Worm (Caenorhabditis elegans) whole organism, young adult: ENCODE measurements around the gene appg-1.

Experiments
- F39B2.1 ChIP-seq: fragments of 200-800 bp; sonication (Bioruptor generic); IDR thresholded peaks from 2 replicates; pipeline ENCODE4 v1.3.6; 2022; ENCODE audit warnings: missing genetic modification reagents, missing genetic modification characterization, missing compliant biosample characterization
- K11D2.4 ChIP-seq: fragments of 200-800 bp; sonication (Bioruptor generic); IDR thresholded peaks from 2 replicates; pipeline ENCODE4 v1.3.6; 2022; ENCODE audit warnings: missing genetic modification reagents, missing genetic modification characterization, missing compliant biosample characterization
- T26A5.8 ChIP-seq: sonication (generic microtip); optimal IDR thresholded peaks from 2 replicates; lab custom pipeline; 2016; ENCODE audit warnings: missing genetic modification characterization, missing compliant biosample characterization
- Y53G8AR.9 ChIP-seq: fragments of 200-800 bp; sonication (Bioruptor generic); conservative IDR thresholded peaks from 2 replicates; pipeline ENCODE4 v1.3.6; 2022; ENCODE audit warnings: missing genetic modification reagents, missing genetic modification characterization, missing compliant biosample characterization
- aptf-2 ChIP-seq: fragments of 200-800 bp; sonication (Bioruptor generic); conservative IDR thresholded peaks from 2 replicates; pipeline ENCODE4 v1.3.6; 2022; ENCODE audit warnings: missing genetic modification reagents, missing genetic modification characterization, missing compliant biosample characterization
- aptf-3 ChIP-seq: fragments of 200-800 bp; sonication (Bioruptor generic); IDR thresholded peaks from 2 replicates; pipeline ENCODE4 v1.3.6; 2022; ENCODE audit warnings: missing genetic modification characterization, missing compliant biosample characterization
- attf-3 ChIP-seq: fragments of 200-800 bp; sonication (Bioruptor generic); conservative IDR thresholded peaks from 2 replicates; pipeline ENCODE4 v1.3.6; 2022; ENCODE audit warnings: missing genetic modification reagents, missing genetic modification characterization, missing compliant biosample characterization
- attf-6 ChIP-seq: fragments of 200-800 bp; sonication (Bioruptor generic); IDR thresholded peaks from 2 replicates; pipeline ENCODE4 v1.3.6; 2022; ENCODE audit warnings: missing genetic modification reagents, missing genetic modification characterization, missing compliant biosample characterization
- ccch-3 ChIP-seq: fragments of 200-800 bp; sonication (Bioruptor generic); optimal IDR thresholded peaks from 2 replicates; lab custom pipeline; 2018; ENCODE audit warnings: mild to moderate bottlenecking, missing genetic modification characterization, missing compliant biosample characterization
- cebp-1 ChIP-seq, 2 experiments: fragments of 200-800 bp in 1 of 2; sonication (Bioruptor generic) in 1 of 2; sonication (generic microtip) in 1 of 2; IDR thresholded peaks in 1 of 2; optimal IDR thresholded peaks in 1 of 2; 2 replicates each; pipeline versions ENCODE4 v1.3.6 to Lab custom; 2017 to 2022; ENCODE audit warnings: missing compliant biosample characterization in 2 of 2, missing genetic modification characterization in 2 of 2, mild to moderate bottlenecking in 1 of 2, missing genetic modification reagents in 1 of 2, moderate library complexity in 1 of 2
- cebp-2 ChIP-seq: fragments of 200-800 bp; sonication (Bioruptor generic); IDR thresholded peaks from 2 replicates; pipeline ENCODE4 v1.3.6; 2022; ENCODE audit warnings: missing genetic modification characterization, missing compliant biosample characterization
- ceh-100 ChIP-seq: fragments of 200-800 bp; sonication (Bioruptor generic); IDR thresholded peaks from 2 replicates; pipeline ENCODE4 v1.3.6; 2022; ENCODE audit warnings: missing genetic modification reagents, missing genetic modification characterization, missing compliant biosample characterization
- ceh-91 ChIP-seq: fragments of 200-800 bp; sonication (Bioruptor generic); IDR thresholded peaks from 2 replicates; pipeline ENCODE4 v1.3.6; 2022; ENCODE audit warnings: missing genetic modification reagents, missing genetic modification characterization, missing compliant biosample characterization
- chd-7 ChIP-seq: sonication (generic microtip); optimal IDR thresholded peaks from 2 replicates; lab custom pipeline; 2016; ENCODE audit warnings: mild to moderate bottlenecking, missing genetic modification characterization, moderate library complexity, missing compliant biosample characterization
- dpl-1 ChIP-seq: fragments of 150-350 bp; optimal IDR thresholded peaks from 2 replicates; lab custom pipeline; 2014; ENCODE audit warnings: missing biosample characterization, missing genetic modification reagents, missing genetic modification characterization
- efl-1 ChIP-seq: fragments of 150-350 bp; optimal IDR thresholded peaks from 2 replicates; lab custom pipeline; 2014; ENCODE audit warnings: missing biosample characterization, missing genetic modification reagents, missing genetic modification characterization
- egl-18 ChIP-seq: fragments of 200-800 bp; sonication (Bioruptor generic); IDR thresholded peaks from 2 replicates; pipeline ENCODE4 v1.3.6; 2022; ENCODE audit warnings: missing genetic modification reagents, missing genetic modification characterization, missing compliant biosample characterization
- egl-44 ChIP-seq: fragments of 200-800 bp; sonication (Bioruptor generic); IDR thresholded peaks from 2 replicates; pipeline ENCODE4 v1.3.6; 2022; ENCODE audit warnings: missing genetic modification reagents, missing genetic modification characterization, missing compliant biosample characterization
- gei-17 ChIP-seq: fragments of 200-800 bp; sonication (Bioruptor generic); optimal IDR thresholded peaks from 2 replicates; lab custom pipeline; 2018; ENCODE audit warnings: mild to moderate bottlenecking, missing genetic modification characterization, missing compliant biosample characterization
- hlh-26 ChIP-seq: fragments of 200-800 bp; sonication (Bioruptor generic); conservative IDR thresholded peaks from 2 replicates; pipeline ENCODE4 v1.3.6; 2022; ENCODE audit warnings: missing genetic modification reagents, missing genetic modification characterization, missing compliant biosample characterization
- hmg-1.2 ChIP-seq: fragments of 200-800 bp; sonication (Bioruptor generic); IDR thresholded peaks from 2 replicates; pipeline ENCODE4 v1.3.6; 2022; ENCODE audit warnings: missing genetic modification reagents, missing genetic modification characterization, missing compliant biosample characterization
- lin-35 ChIP-seq, 3 experiments: fragments of 150-350 bp in 2 of 3; sonication (generic microtip) in 1 of 3; optimal IDR thresholded peaks; 2 replicates each; lab custom pipeline; 2014 to 2018; ENCODE audit warnings: missing biosample characterization in 3 of 3, missing genetic modification characterization in 3 of 3, missing genetic modification reagents in 3 of 3
- lin-40 ChIP-seq: sonication (generic microtip); optimal IDR thresholded peaks from 2 replicates; lab custom pipeline; 2016; ENCODE audit warnings: missing genetic modification characterization, mild to moderate bottlenecking, missing compliant biosample characterization, missing genotype, missing genetic modification reagents
- lin-54 ChIP-seq: fragments of 200-800 bp; sonication (Bioruptor generic); optimal IDR thresholded peaks from 2 replicates; lab custom pipeline; 2018; ENCODE audit warnings: mild to moderate bottlenecking, missing genetic modification characterization, missing compliant biosample characterization
- lsl-1 ChIP-seq: fragments of 200-800 bp; sonication (Bioruptor generic); optimal IDR thresholded peaks from 2 replicates; lab custom pipeline; 2018; ENCODE audit warnings: mild to moderate bottlenecking, missing genetic modification characterization, moderate library complexity, missing compliant biosample characterization
- lsy-27 ChIP-seq: sonication (generic microtip); optimal IDR thresholded peaks from 2 replicates; lab custom pipeline; 2017; ENCODE audit warnings: missing genetic modification characterization, mild to moderate bottlenecking, missing compliant biosample characterization, antibody characterized with exemption, missing genotype, borderline replicate concordance; ENCODE audit not compliant: insufficient read depth
- madf-6 ChIP-seq: fragments of 200-800 bp; sonication (Bioruptor generic); IDR thresholded peaks from 2 replicates; pipeline ENCODE4 v1.3.6; 2022; ENCODE audit warnings: missing genetic modification reagents, missing genetic modification characterization, missing compliant biosample characterization
- madf-8 ChIP-seq: fragments of 200-800 bp; sonication (Bioruptor generic); conservative IDR thresholded peaks from 2 replicates; pipeline ENCODE4 v1.3.6; 2022; ENCODE audit warnings: missing genetic modification reagents, missing genetic modification characterization, missing compliant biosample characterization
- mes-4 ChIP-seq: sonication (generic microtip); optimal IDR thresholded peaks from 2 replicates; lab custom pipeline; 2016; ENCODE audit warnings: missing genotype, missing genetic modification characterization, missing compliant biosample characterization
- nfya-1 ChIP-seq: sonication (generic microtip); optimal IDR thresholded peaks from 2 replicates; lab custom pipeline; 2017; ENCODE audit warnings: antibody characterized with exemption, missing compliant biosample characterization, missing genetic modification characterization, borderline replicate concordance; ENCODE audit not compliant: insufficient read depth
- nfyb-1 ChIP-seq: fragments of 200-800 bp; sonication (Bioruptor generic); IDR thresholded peaks from 2 replicates; pipeline ENCODE4 v1.3.6; 2022; ENCODE audit warnings: missing genetic modification reagents, missing genetic modification characterization, missing compliant biosample characterization
- rcor-1 ChIP-seq: fragments of 200-800 bp; sonication (Bioruptor generic); IDR thresholded peaks from 2 replicates; pipeline ENCODE4 v1.3.6; 2022; ENCODE audit warnings: missing genetic modification reagents, missing genetic modification characterization, missing compliant biosample characterization
- somi-1 ChIP-seq: fragments of 200-800 bp; sonication (Bioruptor generic); optimal IDR thresholded peaks from 2 replicates; lab custom pipeline; 2018; ENCODE audit warnings: mild to moderate bottlenecking, missing genetic modification characterization, missing compliant biosample characterization
- sptf-2 ChIP-seq: fragments of 200-800 bp; sonication (Bioruptor generic); optimal IDR thresholded peaks from 2 replicates; lab custom pipeline; 2018; ENCODE audit warnings: mild to moderate bottlenecking, missing genetic modification characterization, missing compliant biosample characterization
- unc-62 ChIP-seq: fragments of 150-350 bp; optimal IDR thresholded peaks from 2 replicates; lab custom pipeline; 2014; ENCODE audit warnings: missing biosample characterization, missing genetic modification reagents, missing genetic modification characterization
- xnd-1 ChIP-seq: sonication (generic microtip); optimal IDR thresholded peaks from 2 replicates; lab custom pipeline; 2016; ENCODE audit warnings: missing genotype, missing genetic modification reagents, missing genetic modification characterization, missing compliant biosample characterization
- zim-3 ChIP-seq: sonication (generic microtip); optimal IDR thresholded peaks from 2 replicates; lab custom pipeline; 2017; ENCODE audit warnings: mild to moderate bottlenecking, missing genetic modification characterization, moderate library complexity, missing compliant biosample characterization
- ztf-6 ChIP-seq: fragments of 200-800 bp; sonication (Bioruptor generic); IDR thresholded peaks from 2 replicates; pipeline ENCODE4 v1.3.6; 2022; ENCODE audit warnings: missing genetic modification reagents, missing genetic modification characterization, missing compliant biosample characterization

appg-1 gene

ce11 chrII:10329754-10330153 lies 3.9 kb downstream of the appg-1 start (continued):
- TF ChIP-seq K11D2.4 (GFP tag; lab: Robert Waterston, UW): no peak
- TF ChIP-seq, all 124 proteins: peak for 0

ce11 chrII:10345012-10345411 lies 19.2 kb downstream of the appg-1 start, which contains the start of gene pro-2:
pro-2 (minus strand) TSS chrII:10345112.
- no peak for TF ChIP-seq aptf-2 (GFP tag; lab: Robert Waterston, UW)
- no peak for TF ChIP-seq hlh-26 (GFP tag; lab: Robert Waterston, UW)
- TF ChIP-seq lsl-1 (GFP tag; lab: Kevin White, UChicago): no peak
- no peak for TF ChIP-seq chd-7 (tag; lab: Kevin White, UChicago)
- TF ChIP-seq unc-62: no peak
- no peak for TF ChIP-seq rcor-1 (GFP tag; lab: Robert Waterston, UW)
- TF ChIP-seq egl-44 (GFP tag; lab: Robert Waterston, UW): no peak

- no peak for TF ChIP-seq cebp-1 (GFP tag; IDR thresholded peaks at IDR 0.05; lab: Robert Waterston, UW)
- TF ChIP-seq cebp-1 (tag; optimal IDR thresholded peaks at IDR 0.05; lab: Kevin White, UChicago): peak; percentile 53
- no peak for TF ChIP-seq madf-8 (GFP tag; lab: Robert Waterston, UW)
- TF ChIP-seq egl-18: no peak
- TF ChIP-seq madf-6 (GFP tag; lab: Robert Waterston, UW): peak; percentile 37; the same call in 1 of the 2 replicates
- TF ChIP-seq T26A5.8 (tag; lab: Kevin White, UChicago): no peak
- no peak for TF ChIP-seq gei-17 (GFP tag; lab: Kevin White, UChicago)
- TF ChIP-seq F39B2.1: no peak
- TF ChIP-seq rcor-1 (GFP tag; lab: Robert Waterston, UW): no peak
- TF ChIP-seq lsy-27 (tag; lab: Kevin White, UChicago): no peak
- TF ChIP-seq, all 124 proteins: peak for 2
Observed at ce11 chrII:10346075-10346474, 20.2 kb downstream of the appg-1 start, which contains the start of gene C07E3.10. C07E3.10 (plus strand) TSS chrII:10346375.

- no peak for TF ChIP-seq cebp-1 (GFP tag; IDR thresholded peaks at IDR 0.05; lab: Robert Waterston, UW)
- TF ChIP-seq cebp-1 (tag; optimal IDR thresholded peaks at IDR 0.05; lab: Kevin White, UChicago): peak; percentile 48
- no peak for TF ChIP-seq hlh-26 (GFP tag; lab: Robert Waterston, UW)
Observed at ce11 chrII:10349915-10350314, 24.1 kb downstream of the appg-1 start, which contains the start of gene stip-1. stip-1 (minus strand) TSS chrII:10350012.

ce11 chrII:10350487-10350886 lies 24.6 kb downstream of the appg-1 start, which contains the start of gene C07E3.9:
C07E3.9 (plus strand) TSS chrII:10350756.
- peak in 1 of 3 experiments; percentile 58 for TF ChIP-seq lin-35 (GFP tag; optimal IDR thresholded peaks at IDR 0.05; lab: Kevin White, UChicago)
- no peak for TF ChIP-seq gei-17 (GFP tag; lab: Kevin White, UChicago)
- no peak for TF ChIP-seq attf-6
- no peak for TF ChIP-seq F39B2.1
- TF ChIP-seq dpl-1: peak; percentile 66
- TF ChIP-seq attf-3: peak; percentile 90
- peak; percentile 79 for TF ChIP-seq lin-54
- TF ChIP-seq efl-1 (GFP tag; lab: Kevin White, UChicago): peak; percentile 53
- TF ChIP-seq mes-4: no peak
- no peak for TF ChIP-seq ccch-3 (GFP tag; lab: Kevin White, UChicago)
- TF ChIP-seq, all 124 proteins: peak for 5

ce11 chrII:10351963-10352362 lies 26.1 kb downstream of the appg-1 start, which contains the start of gene C07E3.8:
C07E3.8 (plus strand) TSS chrII:10352263.
- no peak for TF ChIP-seq ceh-100 (GFP tag; lab: Robert Waterston, UW)
- no peak for TF ChIP-seq nfya-1 (tag; lab: Kevin White, UChicago)
- no peak for TF ChIP-seq cebp-2
- no peak for TF ChIP-seq zim-3
- TF ChIP-seq Y53G8AR.9 (GFP tag; lab: Robert Waterston, UW): no peak
- no peak for TF ChIP-seq ceh-91 (GFP tag; lab: Robert Waterston, UW)
- no peak for TF ChIP-seq ztf-6 (GFP tag; lab: Robert Waterston, UW)
- no peak for TF ChIP-seq aptf-3 (GFP tag; lab: Robert Waterston, UW)
- no peak for TF ChIP-seq xnd-1 (tag; lab: Kevin White, UChicago)
- TF ChIP-seq rcor-1 (GFP tag; lab: Robert Waterston, UW): no peak
- no peak for TF ChIP-seq somi-1
- no peak for TF ChIP-seq lin-40
- TF ChIP-seq lsy-27 (tag; lab: Kevin White, UChicago): no peak
- TF ChIP-seq nfyb-1 (GFP tag; lab: Robert Waterston, UW): no peak
- no peak for TF ChIP-seq hmg-1.2 (GFP tag; lab: Robert Waterston, UW)
- TF ChIP-seq sptf-2: no peak
- TF ChIP-seq lin-54: no peak
